Fruit fly (Drosophila melanogaster) whole organism, wandering third instar larva: ENCODE data around the gene hay.

Experiments used
- CG32264 ChIP-seq: fragments of 200-800 bp; sonication (Bioruptor generic); optimal IDR thresholded peaks from 2 replicates; lab custom pipeline; 2016; ENCODE audit warnings: missing biosample characterization, missing genetic modification characterization
- Dif ChIP-seq: fragments of 200-275, 200-300 bp; sonication (Bioruptor generic); optimal IDR thresholded peaks from 2 replicates; lab custom pipeline; 2018; ENCODE audit warnings: missing biosample characterization, missing genetic modification characterization; ENCODE audit not compliant: partially characterized antibody
- Myc ChIP-seq: fragments of >200 bp; optimal IDR thresholded peaks from 2 replicates; lab custom pipeline; 2017
- jim ChIP-seq: fragments of 175-275, 200-325 bp; sonication (Bioruptor generic); optimal IDR thresholded peaks from 2 replicates; lab custom pipeline; 2016; ENCODE audit warnings: missing biosample characterization, mild to moderate bottlenecking, missing genetic modification characterization
- psq ChIP-seq: fragments of 200-800 bp; sonication (Bioruptor generic); optimal IDR thresholded peaks from 3 replicates; lab custom pipeline; 2017; ENCODE audit warnings: missing biosample characterization, mild to moderate bottlenecking, missing genetic modification characterization, moderate library complexity

DNA sequence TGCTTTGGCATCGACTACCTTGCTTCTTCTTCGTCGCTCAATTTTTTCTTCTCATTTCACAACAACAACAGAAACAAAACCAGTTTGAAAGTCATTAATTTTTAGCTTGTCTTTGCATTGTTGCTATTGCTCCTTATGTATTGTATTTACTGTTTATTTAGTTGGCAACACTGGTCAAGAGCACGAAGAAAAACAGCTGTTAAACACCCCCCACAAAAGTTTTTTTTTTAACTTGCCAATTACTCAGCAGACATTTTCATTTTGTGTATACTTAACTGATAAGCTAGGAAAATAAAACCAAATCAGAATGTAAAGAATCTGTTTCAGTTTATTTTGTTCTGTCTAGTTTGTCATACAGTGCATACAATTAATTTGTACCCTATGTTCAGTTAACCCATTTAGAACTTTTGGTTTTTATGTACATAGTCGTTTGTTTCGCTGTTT is 48.9 kb downstream of the hay start:
- TF ChIP-seq Dif (GFP tag; lab: Kevin White, UChicago) (no peak), CG32264 (no peak), Myc (lab: Kevin White, UChicago) (no peak), jim (GFP tag; lab: Kevin White, UChicago) (no peak), psq (GFP tag; lab: Kevin White, UChicago) (no peak)
